Worm (Caenorhabditis elegans) whole organism, L4 larva: ENCODE data around the gene EEED8.3.

Experiments used
- F49E8.2 ChIP-seq: sonication (generic microtip); optimal IDR thresholded peaks from 2 replicates; lab custom pipeline; 2016; ENCODE audit warnings: missing compliant biosample characterization, mild to moderate bottlenecking, missing genetic modification characterization, borderline replicate concordance
- ZK546.5 ChIP-seq, 2 experiments: sonication (generic microtip); optimal IDR thresholded peaks; 2 replicates each; lab custom pipeline; 2017; ENCODE audit warnings: missing biosample characterization in 2 of 2, missing genetic modification characterization in 2 of 2
- aha-1 ChIP-seq: fragments of 150-350 bp; peaks from one replicate; lab custom pipeline; 2014; ENCODE audit warnings: missing biosample characterization, missing genetic modification characterization
- ama-1 ChIP-seq: fragments of 150-350 bp; optimal IDR thresholded peaks from 2 replicates; lab custom pipeline; 2014; ENCODE audit warnings: inconsistent platforms, mixed read lengths
- daf-12 ChIP-seq: fragments of 150-350 bp; optimal IDR thresholded peaks from 2 replicates; lab custom pipeline; 2014; ENCODE audit warnings: missing biosample characterization, missing genetic modification reagents, missing genetic modification characterization
- daf-8 ChIP-seq: fragments of 200-800 bp; sonication (Bioruptor generic); IDR thresholded peaks from 2 replicates; pipeline ENCODE4 v1.3.6; 2022; ENCODE audit warnings: missing genetic modification characterization, missing compliant biosample characterization
- dmd-8 ChIP-seq: fragments of 200-800 bp; sonication (Bioruptor generic); IDR thresholded peaks from 2 replicates; pipeline ENCODE4 v1.3.6; 2022; ENCODE audit warnings: missing genetic modification characterization, missing compliant biosample characterization
- lin-1 ChIP-seq: fragments of 200-800 bp; sonication (Bioruptor generic); IDR thresholded peaks from 2 replicates; pipeline ENCODE4 v1.3.6; 2022; ENCODE audit warnings: missing genetic modification reagents, missing genetic modification characterization, missing compliant biosample characterization
- lin-13 ChIP-seq: fragments of 150-350 bp; optimal IDR thresholded peaks from 2 replicates; lab custom pipeline; 2014; ENCODE audit warnings: missing biosample characterization, missing genetic modification reagents, missing genetic modification characterization
- lin-15B ChIP-seq: fragments of 150-350 bp; sonication (generic microtip); optimal IDR thresholded peaks from 3 replicates; lab custom pipeline; 2014; ENCODE audit warnings: missing biosample characterization, missing genetic modification characterization
- mxl-3 ChIP-seq: fragments of 200-800 bp; sonication (Bioruptor generic); optimal IDR thresholded peaks from 2 replicates; lab custom pipeline; 2018; ENCODE audit warnings: mild to moderate bottlenecking, missing genetic modification characterization, missing compliant biosample characterization
- nhr-48 ChIP-seq: sonication (generic microtip); optimal IDR thresholded peaks from 2 replicates; lab custom pipeline; 2016; ENCODE audit warnings: mild to moderate bottlenecking, missing genetic modification characterization, missing compliant biosample characterization
- nhr-6 ChIP-seq: fragments of 150-350 bp; optimal IDR thresholded peaks from 2 replicates; lab custom pipeline; 2014; ENCODE audit warnings: missing biosample characterization, missing genetic modification characterization
- unc-39 ChIP-seq: sonication (generic microtip); optimal IDR thresholded peaks from 2 replicates; lab custom pipeline; 2017; ENCODE audit warnings: missing biosample characterization, missing genetic modification characterization

- TF ChIP-seq ama-1 (no peak), aha-1 (tag; lab: Kevin White, UChicago) (peak; percentile 11), lin-1 (GFP tag; lab: Robert Waterston, UW) (no peak), F49E8.2 (tag; lab: Kevin White, UChicago) (no peak), nhr-6 (tag; lab: Kevin White, UChicago) (no peak), mxl-3 (no peak), ZK546.5 (tag; optimal IDR thresholded peaks at IDR 0.05; lab: Kevin White, UChicago) (no peak), nhr-48 (tag; lab: Kevin White, UChicago) (no peak), lin-15B (tag; lab: Kevin White, UChicago) (no peak), daf-12 (tag; lab: Kevin White, UChicago) (no peak), unc-39 (tag; lab: Kevin White, UChicago) (no peak), lin-13 (GFP tag; lab: Kevin White, UChicago) (no peak), daf-8 (GFP tag; lab: Robert Waterston, UW) (no peak), dmd-8 (GFP tag; lab: Robert Waterston, UW) (no peak)
Measured at ce11 chrII:5393090-5393489, 21.0 kb upstream of the EEED8.3 start, which contains the start of gene brap-2.
